Worm (Caenorhabditis elegans) whole organism, L1 larva: ENCODE results near the gene prmn-1.

ENCODE experiments used
- C04F5.9 ChIP-seq: sonication (generic microtip); optimal IDR thresholded peaks from 2 replicates; lab custom pipeline; 2016; ENCODE audit warnings: missing genetic modification characterization, missing compliant biosample characterization
- C16A3.4 ChIP-seq: fragments of 150-350 bp; optimal IDR thresholded peaks from 2 replicates; lab custom pipeline; 2014; ENCODE audit warnings: missing biosample characterization, missing genetic modification characterization
- F16B12.6 ChIP-seq: fragments of 150-350 bp; optimal IDR thresholded peaks from 2 replicates; lab custom pipeline; 2014; ENCODE audit warnings: missing biosample characterization, missing genetic modification characterization
- Y116A8C.19 ChIP-seq: sonication (generic microtip); optimal IDR thresholded peaks from 2 replicates; lab custom pipeline; 2016; ENCODE audit warnings: missing compliant biosample characterization, missing genetic modification characterization, borderline replicate concordance
- aha-1 ChIP-seq: fragments of 150-350 bp; optimal IDR thresholded peaks from 2 replicates; lab custom pipeline; 2014; ENCODE audit warnings: missing biosample characterization, missing genetic modification characterization
- ama-1 ChIP-seq: fragments of 150-350 bp; optimal IDR thresholded peaks from 2 replicates; lab custom pipeline; 2014
- ceh-8 ChIP-seq: fragments of 200-800 bp; sonication (Bioruptor generic); optimal IDR thresholded peaks from 2 replicates; lab custom pipeline; 2018; ENCODE audit warnings: mild to moderate bottlenecking, missing genetic modification characterization, moderate library complexity, missing compliant biosample characterization
- dsc-1 ChIP-seq: sonication (generic microtip); optimal IDR thresholded peaks from 2 replicates; lab custom pipeline; 2016; ENCODE audit warnings: mild to moderate bottlenecking, missing genetic modification characterization, missing compliant biosample characterization
- efl-1 ChIP-seq, 4 experiments: fragments of 150-350 bp; optimal IDR thresholded peaks in 3 of 4; peaks in 1 of 4; 1 replicate in 1 of 4; 2 replicates in 3 of 4; lab custom pipeline; 2014; ENCODE audit warnings: missing biosample characterization in 2 of 4, missing genetic modification characterization in 2 of 4, missing genetic modification reagents in 2 of 4
- egl-13 ChIP-seq: sonication (generic microtip); optimal IDR thresholded peaks from 2 replicates; lab custom pipeline; 2016; ENCODE audit warnings: missing genotype, missing genetic modification reagents, missing genetic modification characterization, missing compliant biosample characterization
- egl-27 ChIP-seq, 2 experiments: fragments of 150-350 bp in 1 of 2; sonication (generic microtip); optimal IDR thresholded peaks; 3 replicates each; lab custom pipeline; 2017 to 2018; ENCODE audit warnings: missing biosample characterization in 2 of 2, missing genetic modification characterization in 2 of 2, missing genetic modification reagents in 2 of 2
- elt-2 ChIP-seq: sonication (generic microtip); optimal IDR thresholded peaks from 2 replicates; lab custom pipeline; 2016; ENCODE audit warnings: missing genetic modification characterization, mild to moderate bottlenecking, inconsistent platforms, missing compliant biosample characterization, missing genetic modification reagents
- elt-3 ChIP-seq, 6 experiments: fragments of 150-350 bp in 1 of 6; sonication (generic microtip); optimal IDR thresholded peaks; 2 replicates each; lab custom pipeline; 2017 to 2018; ENCODE audit warnings: missing biosample characterization in 6 of 6, missing genetic modification characterization in 6 of 6, inconsistent platforms in 1 of 6
- fkh-8 ChIP-seq: sonication (generic microtip); optimal IDR thresholded peaks from 2 replicates; lab custom pipeline; 2016; ENCODE audit warnings: mild to moderate bottlenecking, missing genetic modification characterization, missing compliant biosample characterization
- isw-1 ChIP-seq: fragments of 200-800 bp; sonication (Bioruptor generic); IDR thresholded peaks from 2 replicates; pipeline ENCODE4 v1.3.6; 2022; ENCODE audit warnings: missing genetic modification characterization, missing compliant biosample characterization
- jun-1 ChIP-seq: fragments of 150-350 bp; optimal IDR thresholded peaks from 2 replicates; lab custom pipeline; 2014; ENCODE audit warnings: missing biosample characterization, missing genetic modification reagents, missing genetic modification characterization
- lin-13 ChIP-seq: fragments of 150-350 bp; optimal IDR thresholded peaks from 2 replicates; lab custom pipeline; 2014; ENCODE audit warnings: missing biosample characterization, missing genetic modification reagents, missing genetic modification characterization
- lin-14 ChIP-seq: fragments of 200-800 bp; sonication (Bioruptor generic); optimal IDR thresholded peaks from 2 replicates; lab custom pipeline; 2018; ENCODE audit warnings: mild to moderate bottlenecking, missing genetic modification characterization, moderate library complexity, missing compliant biosample characterization
- lin-35 ChIP-seq, 2 experiments: fragments of 150-350 bp; optimal IDR thresholded peaks; 2 replicates each; lab custom pipeline; 2014; ENCODE audit warnings: missing biosample characterization in 2 of 2, missing genetic modification characterization in 2 of 2, missing genetic modification reagents in 2 of 2
- lir-3 ChIP-seq: sonication (generic microtip); optimal IDR thresholded peaks from 2 replicates; lab custom pipeline; 2016; ENCODE audit warnings: mild to moderate bottlenecking, missing genetic modification characterization, moderate library complexity, missing compliant biosample characterization; ENCODE audit not compliant: poor library complexity
- lsy-2 ChIP-seq, 2 experiments: fragments of 150-350 bp; optimal IDR thresholded peaks; 2 replicates each; lab custom pipeline; 2014; ENCODE audit warnings: missing biosample characterization in 2 of 2, missing genetic modification characterization in 2 of 2
- nhr-19 ChIP-seq: fragments of 200-800 bp; sonication (Bioruptor generic); conservative IDR thresholded peaks from 2 replicates; pipeline ENCODE4 v1.3.6; 2022; ENCODE audit warnings: missing genetic modification characterization, missing compliant biosample characterization
- nhr-20 ChIP-seq: sonication (generic microtip); optimal IDR thresholded peaks from 2 replicates; lab custom pipeline; 2016; ENCODE audit warnings: mild to moderate bottlenecking, missing genetic modification characterization, missing compliant biosample characterization
- nhr-237 ChIP-seq: fragments of 150-350 bp; optimal IDR thresholded peaks from 2 replicates; lab custom pipeline; 2014; ENCODE audit warnings: missing biosample characterization, missing genetic modification characterization
- nhr-71 ChIP-seq: sonication (generic microtip); optimal IDR thresholded peaks from 2 replicates; lab custom pipeline; 2016; ENCODE audit warnings: mild to moderate bottlenecking, missing genetic modification characterization, moderate library complexity, missing compliant biosample characterization
- nhr-85 ChIP-seq: sonication (generic microtip); peaks from one replicate; lab custom pipeline; 2016; ENCODE audit warnings: missing genetic modification characterization, inconsistent platforms, missing compliant biosample characterization
- nhr-90 ChIP-seq: sonication (generic microtip); optimal IDR thresholded peaks from 2 replicates; lab custom pipeline; 2016; ENCODE audit warnings: mild to moderate bottlenecking, missing genetic modification characterization, missing compliant biosample characterization; ENCODE audit not compliant: poor library complexity
- pag-3 ChIP-seq: sonication (generic microtip); optimal IDR thresholded peaks from 2 replicates; lab custom pipeline; 2017; ENCODE audit warnings: missing genetic modification characterization, mild to moderate bottlenecking, missing compliant biosample characterization, antibody characterized with exemption, borderline replicate concordance; ENCODE audit not compliant: insufficient read depth
- pax-3 ChIP-seq: fragments of 200-800 bp; sonication (Bioruptor generic); optimal IDR thresholded peaks from 2 replicates; lab custom pipeline; 2018; ENCODE audit warnings: mild to moderate bottlenecking, missing genetic modification characterization, moderate library complexity, missing compliant biosample characterization
- rnt-1 ChIP-seq: sonication (generic microtip); optimal IDR thresholded peaks from 2 replicates; lab custom pipeline; 2016; ENCODE audit warnings: mild to moderate bottlenecking, missing genetic modification characterization, moderate library complexity, missing compliant biosample characterization
- snu-23 ChIP-seq: sonication (generic microtip); optimal IDR thresholded peaks from 2 replicates; lab custom pipeline; 2016; ENCODE audit warnings: missing genetic modification characterization, missing compliant biosample characterization
- sptf-1 ChIP-seq: fragments of 150-350 bp; optimal IDR thresholded peaks from 2 replicates; lab custom pipeline; 2014; ENCODE audit warnings: missing biosample characterization, missing genetic modification characterization
- unc-130 ChIP-seq: fragments of 150-350 bp; optimal IDR thresholded peaks from 2 replicates; lab custom pipeline; 2017; ENCODE audit warnings: missing biosample characterization, missing genetic modification characterization, inconsistent platforms
- unc-30 ChIP-seq: sonication (generic microtip); optimal IDR thresholded peaks from 2 replicates; lab custom pipeline; 2017; ENCODE audit warnings: missing biosample characterization, missing genetic modification characterization
- unc-86 ChIP-seq: sonication (generic microtip); optimal IDR thresholded peaks from 2 replicates; lab custom pipeline; 2016; ENCODE audit warnings: missing genetic modification characterization, missing compliant biosample characterization
- unc-98 ChIP-seq: fragments of 200-800 bp; sonication (Bioruptor generic); IDR thresholded peaks from 2 replicates; pipeline ENCODE4 v1.3.6; 2022; ENCODE audit warnings: missing genetic modification characterization, missing compliant biosample characterization
- zag-1 ChIP-seq: fragments of 150-350 bp; optimal IDR thresholded peaks from 2 replicates; lab custom pipeline; 2014; ENCODE audit warnings: missing biosample characterization, missing genetic modification characterization
- zip-4 ChIP-seq: fragments of 200-800 bp; sonication (Bioruptor generic); optimal IDR thresholded peaks from 2 replicates; lab custom pipeline; 2018; ENCODE audit warnings: mild to moderate bottlenecking, missing genetic modification characterization, moderate library complexity, missing compliant biosample characterization
- ztf-4 ChIP-seq: fragments of 150-350 bp; optimal IDR thresholded peaks from 2 replicates; lab custom pipeline; 2014; ENCODE audit warnings: missing biosample characterization, missing genetic modification characterization

The prmn-1 gene

DNA sequence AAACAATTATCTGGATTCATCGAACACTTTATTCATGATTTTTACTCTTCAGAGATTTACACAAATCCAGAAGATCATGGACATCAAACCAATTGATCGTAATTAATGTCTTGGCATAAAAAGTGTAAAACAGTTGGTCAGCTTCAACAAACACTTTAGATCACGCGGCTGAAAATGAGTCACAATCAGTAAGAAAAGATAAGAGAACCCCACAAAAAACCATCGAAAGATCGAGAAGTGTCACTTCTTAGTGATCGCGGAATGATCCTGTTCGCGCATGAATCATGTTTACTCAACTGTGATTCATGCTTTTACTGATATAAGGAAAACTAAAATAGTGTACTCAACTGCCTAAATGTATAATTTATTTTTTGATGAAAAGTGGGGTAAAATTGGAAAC lies 24.6 kb downstream of the prmn-1 start:
- TF ChIP-seq elt-3 (tag; optimal IDR thresholded peaks at IDR 0.05; lab: Kevin White, UChicago) (peak in 1 of 6 experiments; percentile 24), lsy-2 (tag; optimal IDR thresholded peaks at IDR 0.05; lab: Kevin White, UChicago) (peak in 1 of 2 experiments; percentile 44), aha-1 (tag; lab: Kevin White, UChicago) (no peak), rnt-1 (peak; percentile 58), nhr-85 (tag; lab: Kevin White, UChicago) (no peak), snu-23 (GFP tag; lab: Kevin White, UChicago) (peak; percentile 32), sptf-1 (tag; lab: Kevin White, UChicago) (no peak), jun-1 (tag; lab: Kevin White, UChicago) (peak; percentile 55), lin-35 (GFP tag; optimal IDR thresholded peaks at IDR 0.05; lab: Kevin White, UChicago) (peak in 1 of 2 experiments; percentile 35), lir-3 (peak; percentile 4), nhr-19 (GFP tag; lab: Robert Waterston, UW) (peak; percentile 38; the same call in 1 of the 2 replicates), nhr-71 (tag; lab: Kevin White, UChicago) (peak; percentile 62), efl-1 (optimal IDR thresholded peaks at IDR 0.05; lab: Kevin White, UChicago) (no peak), efl-1 (GFP tag; optimal IDR thresholded peaks at IDR 0.05 in 1 of 2; lab: Kevin White, UChicago) (peak in 1 of 2 experiments; percentile 55), F16B12.6 (tag; lab: Kevin White, UChicago) (no peak), nhr-20 (peak; percentile 39), lin-14 (GFP tag; lab: Kevin White, UChicago) (peak; percentile 47), dsc-1 (no peak), ztf-4 (tag; lab: Kevin White, UChicago) (peak; percentile 3), unc-130 (peak; percentile 63), Y116A8C.19 (no peak), elt-2 (peak; percentile 37), isw-1 (no peak), ama-1 (lab: Kevin White, UChicago) (no peak)

DNA sequence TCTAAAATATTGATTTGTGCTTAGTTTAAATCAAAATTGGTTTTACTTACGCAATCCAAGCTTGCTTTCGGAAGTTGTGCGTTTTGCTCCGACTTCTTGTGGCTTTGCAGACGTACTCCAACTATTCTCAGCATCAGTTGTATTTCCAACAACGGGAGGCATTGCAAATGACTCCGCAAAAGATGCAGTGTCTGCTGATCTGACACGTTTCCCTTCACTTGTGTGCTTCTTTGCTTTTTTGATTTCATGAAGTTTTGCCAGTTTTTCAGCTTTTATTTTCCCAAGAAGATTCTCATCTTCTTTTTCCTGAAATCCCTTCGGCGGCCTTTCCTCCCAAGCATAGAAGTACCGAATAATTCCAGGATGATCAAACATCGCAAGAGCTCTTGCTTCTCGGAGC lies 26.8 kb downstream of the prmn-1 start:
- TF ChIP-seq zag-1 (tag; lab: Kevin White, UChicago) = no peak
- no peak for TF ChIP-seq C04F5.9 (tag; lab: Kevin White, UChicago)
- TF ChIP-seq egl-13 (tag; lab: Kevin White, UChicago) = no peak
- TF ChIP-seq pag-3 (tag; lab: Kevin White, UChicago) = no peak
- TF ChIP-seq unc-30 (tag; lab: Kevin White, UChicago) = no peak
- no peak for TF ChIP-seq pax-3
- TF ChIP-seq lir-3 = no peak
- TF ChIP-seq egl-27 (tag; optimal IDR thresholded peaks at IDR 0.05; lab: Kevin White, UChicago) = no peak
- TF ChIP-seq lin-13 (GFP tag; lab: Kevin White, UChicago) = no peak
- no peak for TF ChIP-seq fkh-8 (tag; lab: Kevin White, UChicago)
- TF ChIP-seq ceh-8 = no peak
- no peak for TF ChIP-seq unc-98 (GFP tag; lab: Robert Waterston, UW)
- no peak for TF ChIP-seq nhr-19 (GFP tag; lab: Robert Waterston, UW)
- TF ChIP-seq nhr-90 = no peak
- no peak for TF ChIP-seq nhr-237 (tag; lab: Kevin White, UChicago)
- TF ChIP-seq Y116A8C.19 = no peak
- TF ChIP-seq unc-86 = no peak
- no peak for TF ChIP-seq C16A3.4 (tag; lab: Kevin White, UChicago)
- TF ChIP-seq zip-4 (GFP tag; lab: Kevin White, UChicago) = no peak
